Worm (Caenorhabditis elegans) whole organism, mixed stage, embryonic: ENCODE data around the gene dct-8.

Source experiments
- bed-3 ChIP-seq: fragments of 200-800 bp; sonication (Bioruptor generic); optimal IDR thresholded peaks from 3 replicates; lab custom pipeline; 2018; ENCODE audit warnings: mild to moderate bottlenecking, missing genetic modification characterization, moderate library complexity, missing compliant biosample characterization
- blmp-1 ChIP-seq: fragments of 150-350 bp; optimal IDR thresholded peaks from 2 replicates; lab custom pipeline; 2014; ENCODE audit warnings: missing biosample characterization, missing genetic modification characterization
- ceh-39 ChIP-seq: fragments of 150-350 bp; optimal IDR thresholded peaks from 2 replicates; lab custom pipeline; 2014; ENCODE audit warnings: missing biosample characterization, missing genetic modification characterization
- ceh-43 ChIP-seq: fragments of 200-800 bp; sonication (Bioruptor generic); optimal IDR thresholded peaks from 2 replicates; lab custom pipeline; 2018; ENCODE audit warnings: mild to moderate bottlenecking, missing genetic modification characterization, moderate library complexity, missing compliant biosample characterization
- ceh-83 ChIP-seq: fragments of 200-800 bp; sonication (Bioruptor generic); optimal IDR thresholded peaks from 2 replicates; lab custom pipeline; 2018; ENCODE audit warnings: mild to moderate bottlenecking, missing genetic modification characterization, missing compliant biosample characterization
- ces-1 ChIP-seq: fragments of 150-350 bp; optimal IDR thresholded peaks from 2 replicates; lab custom pipeline; 2014; ENCODE audit warnings: missing biosample characterization, missing genetic modification reagents, missing genetic modification characterization
- cnd-1 ChIP-seq: fragments of 200-800 bp; sonication (Bioruptor generic); optimal IDR thresholded peaks from 2 replicates; lab custom pipeline; 2018; ENCODE audit warnings: mild to moderate bottlenecking, missing genetic modification characterization, missing compliant biosample characterization
- drap-1 ChIP-seq: fragments of 200-800 bp; sonication (Bioruptor generic); optimal IDR thresholded peaks from 3 replicates; lab custom pipeline; 2018; ENCODE audit warnings: mild to moderate bottlenecking, missing genetic modification characterization, missing compliant biosample characterization
- elt-1 ChIP-seq: sonication (generic microtip); optimal IDR thresholded peaks from 2 replicates; lab custom pipeline; 2017; ENCODE audit warnings: missing genetic modification characterization, mild to moderate bottlenecking, missing compliant biosample characterization, antibody characterized with exemption, moderate library complexity, borderline replicate concordance; ENCODE audit not compliant: insufficient read depth
- elt-3 ChIP-seq: fragments of 150-350 bp; optimal IDR thresholded peaks from 2 replicates; lab custom pipeline; 2014; ENCODE audit warnings: missing biosample characterization, missing genetic modification characterization
- flh-1 ChIP-seq: fragments of 200-800 bp; sonication (Bioruptor generic); optimal IDR thresholded peaks from 2 replicates; lab custom pipeline; 2018; ENCODE audit warnings: mild to moderate bottlenecking, missing genetic modification characterization, moderate library complexity, missing compliant biosample characterization
- ham-2 ChIP-seq: fragments of 200-800 bp; sonication (Bioruptor generic); optimal IDR thresholded peaks from 2 replicates; lab custom pipeline; 2018; ENCODE audit warnings: mild to moderate bottlenecking, missing genetic modification characterization, missing compliant biosample characterization
- hlh-1 ChIP-seq: fragments of 150-350 bp; optimal IDR thresholded peaks from 2 replicates; lab custom pipeline; 2014; ENCODE audit warnings: missing biosample characterization, missing genetic modification reagents, missing genetic modification characterization
- lsy-2 ChIP-seq: fragments of 150-350 bp; optimal IDR thresholded peaks from 2 replicates; lab custom pipeline; 2014; ENCODE audit warnings: missing biosample characterization, missing genetic modification characterization
- mab-5 ChIP-seq: fragments of 150-350 bp; optimal IDR thresholded peaks from 2 replicates; lab custom pipeline; 2014; ENCODE audit warnings: missing biosample characterization, missing genetic modification characterization
- mep-1 ChIP-seq: fragments of 150-350 bp; optimal IDR thresholded peaks from 2 replicates; lab custom pipeline; 2017; ENCODE audit warnings: missing biosample characterization, missing genetic modification reagents, missing genetic modification characterization, inconsistent platforms
- mls-2 ChIP-seq: sonication (generic microtip); optimal IDR thresholded peaks from 2 replicates; lab custom pipeline; 2016; ENCODE audit warnings: mild to moderate bottlenecking, missing genetic modification characterization, moderate library complexity, missing compliant biosample characterization
- nhr-12 ChIP-seq: fragments of 150-350 bp; optimal IDR thresholded peaks from 2 replicates; lab custom pipeline; 2014; ENCODE audit warnings: missing biosample characterization, missing genetic modification characterization
- nhr-2 ChIP-seq: fragments of 150-350 bp; optimal IDR thresholded peaks from 2 replicates; lab custom pipeline; 2014; ENCODE audit warnings: missing biosample characterization, missing genetic modification characterization
- nhr-237 ChIP-seq: fragments of 150-350 bp; optimal IDR thresholded peaks from 2 replicates; lab custom pipeline; 2014; ENCODE audit warnings: missing biosample characterization, missing genetic modification characterization
- nhr-28 ChIP-seq: fragments of 150-350 bp; optimal IDR thresholded peaks from 2 replicates; lab custom pipeline; 2014; ENCODE audit warnings: missing biosample characterization, missing genetic modification characterization
- nhr-76 ChIP-seq: sonication (generic microtip); optimal IDR thresholded peaks from 2 replicates; lab custom pipeline; 2017; ENCODE audit warnings: missing biosample characterization, missing genetic modification characterization
- pha-4 ChIP-seq: fragments of 150-350 bp; optimal IDR thresholded peaks from 2 replicates; lab custom pipeline; 2018; ENCODE audit warnings: missing biosample characterization, missing genetic modification reagents, missing genetic modification characterization
- sem-2 ChIP-seq: fragments of 200-800 bp; sonication (Bioruptor generic); optimal IDR thresholded peaks from 2 replicates; lab custom pipeline; 2018; ENCODE audit warnings: mild to moderate bottlenecking, missing genetic modification characterization, missing compliant biosample characterization
- snpc-4 ChIP-seq: fragments of 150-350 bp; optimal IDR thresholded peaks from 2 replicates; lab custom pipeline; 2014; ENCODE audit warnings: missing biosample characterization, missing genetic modification characterization
- sptf-1 ChIP-seq: sonication (generic microtip); optimal IDR thresholded peaks from 2 replicates; lab custom pipeline; 2017; ENCODE audit warnings: mild to moderate bottlenecking, missing genetic modification characterization, moderate library complexity, missing compliant biosample characterization
- tbx-8 ChIP-seq: fragments of 200-800 bp; sonication (Bioruptor generic); optimal IDR thresholded peaks from 2 replicates; lab custom pipeline; 2018; ENCODE audit warnings: mild to moderate bottlenecking, missing genetic modification characterization, moderate library complexity, missing compliant biosample characterization
- unc-120 ChIP-seq: sonication (generic microtip); optimal IDR thresholded peaks from 2 replicates; lab custom pipeline; 2017; ENCODE audit warnings: missing genetic modification characterization, missing compliant biosample characterization; ENCODE audit not compliant: poor library complexity, severe bottlenecking
- unc-39 ChIP-seq: fragments of 150-350 bp; optimal IDR thresholded peaks from 2 replicates; lab custom pipeline; 2014; ENCODE audit warnings: missing biosample characterization, missing genetic modification characterization
- unc-62 ChIP-seq: fragments of 150-350 bp; optimal IDR thresholded peaks from 2 replicates; lab custom pipeline; 2014; ENCODE audit warnings: missing biosample characterization, missing genetic modification reagents, missing genetic modification characterization
- zip-8 ChIP-seq: fragments of 150-350 bp; optimal IDR thresholded peaks from 2 replicates; lab custom pipeline; 2014; ENCODE audit warnings: missing biosample characterization, missing genetic modification characterization
- ztf-11 ChIP-seq: fragments of 150-350 bp; optimal IDR thresholded peaks from 2 replicates; lab custom pipeline; 2014; ENCODE audit warnings: missing biosample characterization, missing genetic modification characterization

The dct-8 gene

ce11 chrIV:3864944-3865343 is 29.9 kb upstream of the dct-8 start, which contains the start of gene aat-8:
aat-8 (minus strand) TSS chrIV:3865044.
- no peak for TF ChIP-seq drap-1 (GFP tag; lab: Kevin White, UChicago)
- no peak for TF ChIP-seq flh-1 (GFP tag; lab: Kevin White, UChicago)
- TF ChIP-seq ces-1 (GFP tag; lab: Kevin White, UChicago), result no peak
- no peak for TF ChIP-seq unc-39 (tag; lab: Kevin White, UChicago)
- no peak for TF ChIP-seq nhr-76 (tag; lab: Kevin White, UChicago)
- TF ChIP-seq mls-2, result no peak
- TF ChIP-seq unc-62 (GFP tag; lab: Kevin White, UChicago), result no peak
- no peak for TF ChIP-seq elt-1 (tag; lab: Kevin White, UChicago)
- TF ChIP-seq sptf-1, result no peak
- no peak for TF ChIP-seq nhr-2
- no peak for TF ChIP-seq hlh-1 (tag; lab: Kevin White, UChicago)
- TF ChIP-seq ceh-43, result no peak
- TF ChIP-seq nhr-28 (tag; lab: Kevin White, UChicago), result no peak
- TF ChIP-seq nhr-12 (tag; lab: Kevin White, UChicago), result no peak
- TF ChIP-seq ztf-11, result no peak
- TF ChIP-seq lsy-2 (tag; lab: Kevin White, UChicago), result no peak
- TF ChIP-seq ham-2 (GFP tag; lab: Kevin White, UChicago), result no peak
- TF ChIP-seq nhr-237 (tag; lab: Kevin White, UChicago), result no peak

ce11 chrIV:3866018-3866417 is 28.9 kb upstream of the dct-8 start:
- TF ChIP-seq sem-2, result no peak

ce11 chrIV:3867252-3867651 is 27.6 kb upstream of the dct-8 start, which contains the start of gene F37C4.4:
F37C4.4 (plus strand) TSS chrIV:3867309.
- TF ChIP-seq elt-1 (tag; lab: Kevin White, UChicago) (peak; percentile 40), ces-1 (GFP tag; lab: Kevin White, UChicago) (no peak), ham-2 (GFP tag; lab: Kevin White, UChicago) (peak; percentile 36)

ce11 chrIV:3869875-3870274 is 25.0 kb upstream of the dct-8 start:
- no peak for TF ChIP-seq zip-8 (tag; lab: Kevin White, UChicago)
- no peak for TF ChIP-seq elt-3 (tag; lab: Kevin White, UChicago)
- TF ChIP-seq mab-5, result no peak
- TF ChIP-seq cnd-1 (tag; lab: Kevin White, UChicago), result no peak
- TF ChIP-seq ceh-43, result no peak
- no peak for TF ChIP-seq elt-1 (tag; lab: Kevin White, UChicago)

- no peak for TF ChIP-seq blmp-1
- TF ChIP-seq elt-1 (tag; lab: Kevin White, UChicago), result no peak
- TF ChIP-seq bed-3 (GFP tag; lab: Kevin White, UChicago), result no peak
- TF ChIP-seq zip-8 (tag; lab: Kevin White, UChicago), result no peak
- TF ChIP-seq hlh-1 (tag; lab: Kevin White, UChicago), result no peak
- TF ChIP-seq sptf-1, result no peak
- no peak for TF ChIP-seq drap-1 (GFP tag; lab: Kevin White, UChicago)
- no peak for TF ChIP-seq tbx-8 (GFP tag; lab: Kevin White, UChicago)
- no peak for TF ChIP-seq snpc-4
- no peak for TF ChIP-seq nhr-76 (tag; lab: Kevin White, UChicago)
- no peak for TF ChIP-seq unc-120
- TF ChIP-seq mep-1, result no peak
- no peak for TF ChIP-seq ceh-39
- no peak for TF ChIP-seq ceh-83
- no peak for TF ChIP-seq unc-62 (GFP tag; lab: Kevin White, UChicago)
- TF ChIP-seq flh-1 (GFP tag; lab: Kevin White, UChicago), result no peak
- TF ChIP-seq, all 35 proteins: peak for 0
These were observed 21.7 kb upstream of the dct-8 start for ce11 chrIV:3873195-3873594.

- no peak for TF ChIP-seq nhr-76 (tag; lab: Kevin White, UChicago)
- TF ChIP-seq cnd-1 (tag; lab: Kevin White, UChicago), result no peak
- no peak for TF ChIP-seq tbx-8 (GFP tag; lab: Kevin White, UChicago)
- no peak for TF ChIP-seq ceh-39
- no peak for TF ChIP-seq pha-4 (tag; lab: Kevin White, UChicago)
- no peak for TF ChIP-seq ces-1 (GFP tag; lab: Kevin White, UChicago)
- TF ChIP-seq nhr-28 (tag; lab: Kevin White, UChicago), result no peak
- no peak for TF ChIP-seq nhr-2
These were observed 21.2 kb upstream of the dct-8 start, which contains the start of gene F37C4.5 for ce11 chrIV:3873706-3874105. F37C4.5 (minus strand) TSS chrIV:3873806.
